Worm (Caenorhabditis elegans) whole organism, young adult: Measurements from ENCODE around the gene cdc-37.
A peak's percentile ranks its signal among the peaks of the same experiment; 100 is the strongest.

Experiments used
- B0035.1 ChIP-seq: sonication (generic microtip); optimal IDR thresholded peaks from 2 replicates; lab custom pipeline; 2016; ENCODE audit warnings: missing genetic modification characterization, mild to moderate bottlenecking, missing compliant biosample characterization, missing genotype, missing genetic modification reagents
- B0336.3 ChIP-seq: fragments of 200-800 bp; sonication (Bioruptor generic); IDR thresholded peaks from 2 replicates; pipeline ENCODE4 v1.3.6; 2022; ENCODE audit warnings: missing genetic modification characterization, missing compliant biosample characterization
- D2030.7 ChIP-seq: fragments of 200-800 bp; sonication (Bioruptor generic); IDR thresholded peaks from 2 replicates; pipeline ENCODE4 v1.3.6; 2022; ENCODE audit warnings: missing genetic modification reagents, missing genetic modification characterization, missing compliant biosample characterization
- F37B4.10 ChIP-seq: fragments of 200-800 bp; sonication (Bioruptor generic); IDR thresholded peaks from 2 replicates; pipeline ENCODE4 v1.3.6; 2022; ENCODE audit warnings: missing genetic modification characterization, missing compliant biosample characterization
- F39B2.1 ChIP-seq: fragments of 200-800 bp; sonication (Bioruptor generic); IDR thresholded peaks from 2 replicates; pipeline ENCODE4 v1.3.6; 2022; ENCODE audit warnings: missing genetic modification reagents, missing genetic modification characterization, missing compliant biosample characterization
- F49E8.2 ChIP-seq: sonication (generic microtip); optimal IDR thresholded peaks from 3 replicates; lab custom pipeline; 2017; ENCODE audit warnings: missing genetic modification characterization, mild to moderate bottlenecking, missing compliant biosample characterization, antibody characterized with exemption, moderate library complexity; ENCODE audit not compliant: insufficient read depth
- F52B5.7 ChIP-seq: sonication (generic microtip); optimal IDR thresholded peaks from 2 replicates; lab custom pipeline; 2016; ENCODE audit warnings: mild to moderate bottlenecking, missing genetic modification characterization, missing compliant biosample characterization
- F57A8.1 ChIP-seq: fragments of 200-800 bp; sonication (Bioruptor generic); optimal IDR thresholded peaks from 2 replicates; lab custom pipeline; 2018; ENCODE audit warnings: mild to moderate bottlenecking, missing genetic modification characterization, moderate library complexity, missing compliant biosample characterization
- T26A5.8 ChIP-seq: sonication (generic microtip); optimal IDR thresholded peaks from 2 replicates; lab custom pipeline; 2016; ENCODE audit warnings: missing genetic modification characterization, missing compliant biosample characterization
- Y79H2A.3 ChIP-seq: fragments of 200-800 bp; sonication (Bioruptor generic); conservative IDR thresholded peaks from 2 replicates; pipeline ENCODE4 v1.3.6; 2022; ENCODE audit warnings: missing genetic modification reagents, missing genetic modification characterization, missing compliant biosample characterization
- Y95B8A.8 ChIP-seq: fragments of 200-800 bp; sonication (Bioruptor generic); IDR thresholded peaks from 2 replicates; pipeline ENCODE4 v1.3.6; 2022; ENCODE audit warnings: missing genetic modification reagents, missing genetic modification characterization, missing compliant biosample characterization
- akir-1 ChIP-seq: fragments of 200-800 bp; sonication (Bioruptor generic); optimal IDR thresholded peaks from 2 replicates; lab custom pipeline; 2018; ENCODE audit warnings: mild to moderate bottlenecking, missing genetic modification characterization, moderate library complexity, missing compliant biosample characterization
- ama-1 ChIP-seq, 3 experiments: fragments of 150-350 bp in 1 of 3; sonication (generic microtip) in 2 of 3; optimal IDR thresholded peaks; 2 replicates each; lab custom pipeline; 2014 to 2018; ENCODE audit warnings: missing biosample characterization in 2 of 3, missing genetic modification characterization in 2 of 3, missing genetic modification reagents in 2 of 3
- aptf-2 ChIP-seq: fragments of 200-800 bp; sonication (Bioruptor generic); conservative IDR thresholded peaks from 2 replicates; pipeline ENCODE4 v1.3.6; 2022; ENCODE audit warnings: missing genetic modification reagents, missing genetic modification characterization, missing compliant biosample characterization
- aptf-3 ChIP-seq: fragments of 200-800 bp; sonication (Bioruptor generic); IDR thresholded peaks from 2 replicates; pipeline ENCODE4 v1.3.6; 2022; ENCODE audit warnings: missing genetic modification characterization, missing compliant biosample characterization
- atf-7 ChIP-seq: sonication (generic microtip); optimal IDR thresholded peaks from 2 replicates; lab custom pipeline; 2017; ENCODE audit warnings: mild to moderate bottlenecking, missing genetic modification characterization, missing compliant biosample characterization
- ccch-3 ChIP-seq: fragments of 200-800 bp; sonication (Bioruptor generic); optimal IDR thresholded peaks from 2 replicates; lab custom pipeline; 2018; ENCODE audit warnings: mild to moderate bottlenecking, missing genetic modification characterization, missing compliant biosample characterization
- ceh-100 ChIP-seq: fragments of 200-800 bp; sonication (Bioruptor generic); IDR thresholded peaks from 2 replicates; pipeline ENCODE4 v1.3.6; 2022; ENCODE audit warnings: missing genetic modification reagents, missing genetic modification characterization, missing compliant biosample characterization
- ceh-58 ChIP-seq: fragments of 200-800 bp; sonication (Bioruptor generic); IDR thresholded peaks from 2 replicates; pipeline ENCODE4 v1.3.6; 2022; ENCODE audit warnings: missing genetic modification characterization, missing compliant biosample characterization
- die-1 ChIP-seq: sonication (generic microtip); optimal IDR thresholded peaks from 2 replicates; lab custom pipeline; 2016; ENCODE audit warnings: missing genotype, mild to moderate bottlenecking, missing genetic modification characterization, missing compliant biosample characterization
- dox-1 ChIP-seq: fragments of 200-800 bp; sonication (Bioruptor generic); IDR thresholded peaks from 2 replicates; pipeline ENCODE4 v1.3.6; 2022; ENCODE audit warnings: missing genetic modification reagents, missing genetic modification characterization, missing compliant biosample characterization
- dpff-1 ChIP-seq: sonication (generic microtip); optimal IDR thresholded peaks from 2 replicates; lab custom pipeline; 2017; ENCODE audit warnings: mild to moderate bottlenecking, missing genetic modification characterization, missing compliant biosample characterization
- egl-18 ChIP-seq: fragments of 200-800 bp; sonication (Bioruptor generic); IDR thresholded peaks from 2 replicates; pipeline ENCODE4 v1.3.6; 2022; ENCODE audit warnings: missing genetic modification reagents, missing genetic modification characterization, missing compliant biosample characterization
- him-1 ChIP-seq: sonication (generic microtip); optimal IDR thresholded peaks from 2 replicates; lab custom pipeline; 2016; ENCODE audit warnings: missing genotype, missing genetic modification reagents, missing genetic modification characterization, missing compliant biosample characterization
- hrde-1 ChIP-seq: sonication (generic microtip); optimal IDR thresholded peaks from 2 replicates; lab custom pipeline; 2016; ENCODE audit warnings: missing genetic modification characterization, mild to moderate bottlenecking, missing compliant biosample characterization, moderate library complexity, missing genotype, missing genetic modification reagents, borderline replicate concordance
- hsf-1 ChIP-seq: fragments of 200-800 bp; sonication (Bioruptor generic); IDR thresholded peaks from 2 replicates; pipeline ENCODE4 v1.3.6; 2022; ENCODE audit warnings: missing genetic modification reagents, missing genetic modification characterization, missing compliant biosample characterization
- lin-35 ChIP-seq, 3 experiments: fragments of 150-350 bp in 2 of 3; sonication (generic microtip) in 1 of 3; optimal IDR thresholded peaks; 2 replicates each; lab custom pipeline; 2014 to 2018; ENCODE audit warnings: missing biosample characterization in 3 of 3, missing genetic modification characterization in 3 of 3, missing genetic modification reagents in 3 of 3
- lin-40 ChIP-seq: sonication (generic microtip); optimal IDR thresholded peaks from 2 replicates; lab custom pipeline; 2016; ENCODE audit warnings: missing genetic modification characterization, mild to moderate bottlenecking, missing compliant biosample characterization, missing genotype, missing genetic modification reagents
- lin-54 ChIP-seq: fragments of 200-800 bp; sonication (Bioruptor generic); optimal IDR thresholded peaks from 2 replicates; lab custom pipeline; 2018; ENCODE audit warnings: mild to moderate bottlenecking, missing genetic modification characterization, missing compliant biosample characterization
- lsl-1 ChIP-seq: fragments of 200-800 bp; sonication (Bioruptor generic); optimal IDR thresholded peaks from 2 replicates; lab custom pipeline; 2018; ENCODE audit warnings: mild to moderate bottlenecking, missing genetic modification characterization, moderate library complexity, missing compliant biosample characterization
- madf-10 ChIP-seq: sonication (generic microtip); optimal IDR thresholded peaks from 2 replicates; lab custom pipeline; 2016; ENCODE audit warnings: mild to moderate bottlenecking, missing genetic modification characterization, missing compliant biosample characterization
- madf-3 ChIP-seq: fragments of 200-800 bp; sonication (Bioruptor generic); IDR thresholded peaks from 2 replicates; pipeline ENCODE4 v1.3.6; 2022; ENCODE audit warnings: missing genetic modification reagents, missing genetic modification characterization, missing compliant biosample characterization
- madf-6 ChIP-seq: fragments of 200-800 bp; sonication (Bioruptor generic); IDR thresholded peaks from 2 replicates; pipeline ENCODE4 v1.3.6; 2022; ENCODE audit warnings: missing genetic modification reagents, missing genetic modification characterization, missing compliant biosample characterization
- mcd-1 ChIP-seq: fragments of 200-800 bp; sonication (Bioruptor generic); IDR thresholded peaks from 2 replicates; pipeline ENCODE4 v1.3.6; 2022; ENCODE audit warnings: missing genetic modification reagents, missing genetic modification characterization, missing compliant biosample characterization
- nfyb-1 ChIP-seq: fragments of 200-800 bp; sonication (Bioruptor generic); IDR thresholded peaks from 2 replicates; pipeline ENCODE4 v1.3.6; 2022; ENCODE audit warnings: missing genetic modification reagents, missing genetic modification characterization, missing compliant biosample characterization
- nhr-80 ChIP-seq: sonication (generic microtip); optimal IDR thresholded peaks from 2 replicates; lab custom pipeline; 2016; ENCODE audit warnings: missing genetic modification characterization, missing compliant biosample characterization
- nhr-90 ChIP-seq: sonication (generic microtip); optimal IDR thresholded peaks from 2 replicates; lab custom pipeline; 2016; ENCODE audit warnings: missing genotype, mild to moderate bottlenecking, missing genetic modification characterization, missing compliant biosample characterization
- repo-1 ChIP-seq: sonication (generic microtip); optimal IDR thresholded peaks from 2 replicates; lab custom pipeline; 2017; ENCODE audit warnings: mild to moderate bottlenecking, missing genetic modification characterization, missing compliant biosample characterization
- rpc-1 ChIP-seq, 2 experiments: fragments of 150-350 bp in 1 of 2; sonication (generic microtip) in 1 of 2; optimal IDR thresholded peaks; 2 replicates each; lab custom pipeline; 2014 to 2018; ENCODE audit warnings: missing biosample characterization in 1 of 2, missing genetic modification characterization in 1 of 2, missing genetic modification reagents in 1 of 2, missing genotype in 1 of 2
- snpc-1.1 ChIP-seq: sonication (generic microtip); optimal IDR thresholded peaks from 2 replicates; lab custom pipeline; 2017; ENCODE audit warnings: missing genetic modification characterization, mild to moderate bottlenecking, missing compliant biosample characterization, antibody characterized with exemption, moderate library complexity, missing genotype, missing genetic modification reagents; ENCODE audit not compliant: insufficient read depth
- snpc-1.3 ChIP-seq: sonication (generic microtip); optimal IDR thresholded peaks from 2 replicates; lab custom pipeline; 2017; ENCODE audit warnings: missing genetic modification characterization, mild to moderate bottlenecking, missing compliant biosample characterization, antibody characterized with exemption, moderate library complexity, missing genotype, missing genetic modification reagents; ENCODE audit not compliant: insufficient read depth
- snpc-3.4 ChIP-seq: sonication (generic microtip); optimal IDR thresholded peaks from 2 replicates; lab custom pipeline; 2017; ENCODE audit warnings: missing genetic modification characterization, mild to moderate bottlenecking, missing compliant biosample characterization, antibody characterized with exemption, moderate library complexity, missing genotype, missing genetic modification reagents
- xnd-1 ChIP-seq: sonication (generic microtip); optimal IDR thresholded peaks from 2 replicates; lab custom pipeline; 2016; ENCODE audit warnings: missing genotype, missing genetic modification reagents, missing genetic modification characterization, missing compliant biosample characterization
- zim-3 ChIP-seq: sonication (generic microtip); optimal IDR thresholded peaks from 2 replicates; lab custom pipeline; 2017; ENCODE audit warnings: mild to moderate bottlenecking, missing genetic modification characterization, moderate library complexity, missing compliant biosample characterization
- ztf-18 ChIP-seq: sonication (generic microtip); optimal IDR thresholded peaks from 2 replicates; lab custom pipeline; 2016; ENCODE audit warnings: missing genotype, mild to moderate bottlenecking, missing genetic modification characterization, missing compliant biosample characterization
- ztf-25 ChIP-seq: fragments of 200-800 bp; sonication (Bioruptor generic); IDR thresholded peaks from 2 replicates; pipeline ENCODE4 v1.3.6; 2022; ENCODE audit warnings: missing genetic modification reagents, missing genetic modification characterization, missing compliant biosample characterization

Gene cdc-37

ce11 chrII:581983-582382, 1.6 kb upstream of the cdc-37 start (continued):
- TF ChIP-seq rpc-1 (optimal IDR thresholded peaks at IDR 0.05; lab: Kevin White, UChicago): no peak
- TF ChIP-seq rpc-1 (tag; optimal IDR thresholded peaks at IDR 0.05; lab: Kevin White, UChicago): no peak
- no peak for TF ChIP-seq T26A5.8 (tag; lab: Kevin White, UChicago)
- TF ChIP-seq lin-40 (tag; lab: Kevin White, UChicago): no peak
- peak; percentile 34 for TF ChIP-seq F49E8.2 (tag; lab: Kevin White, UChicago)
- peak; percentile 45; the same call in 1 of the 2 replicates for TF ChIP-seq hsf-1 (GFP tag; lab: Robert Waterston, UW)
- TF ChIP-seq lin-35 (GFP tag; optimal IDR thresholded peaks at IDR 0.05; lab: Kevin White, UChicago): no peak
- no peak for TF ChIP-seq snpc-1.3 (tag; lab: Kevin White, UChicago)
- no peak for TF ChIP-seq F57A8.1
- TF ChIP-seq ccch-3 (GFP tag; lab: Kevin White, UChicago): no peak
- TF ChIP-seq nhr-80: no peak
- TF ChIP-seq dpff-1 (tag; lab: Kevin White, UChicago): no peak
- TF ChIP-seq repo-1: no peak
- TF ChIP-seq ceh-58 (GFP tag; lab: Robert Waterston, UW): no peak
- peak; percentile 30 for TF ChIP-seq lin-54
- TF ChIP-seq F52B5.7 (tag; lab: Kevin White, UChicago): peak; percentile 59
- no peak for TF ChIP-seq madf-10 (tag; lab: Kevin White, UChicago)
- peak; percentile 32; the same call in 1 of the 2 replicates for TF ChIP-seq D2030.7
- TF ChIP-seq xnd-1: peak; percentile 9
- no peak for TF ChIP-seq die-1 (tag; lab: Kevin White, UChicago)
- no peak for TF ChIP-seq nfyb-1
- TF ChIP-seq Y95B8A.8: no peak
- 0 out of 2 replicates have a peak, but pooled peaks have one; percentile 57 for TF ChIP-seq F39B2.1 (GFP tag; lab: Robert Waterston, UW)
- TF ChIP-seq ceh-100: no peak
- TF ChIP-seq F37B4.10: no peak
- peak; percentile 25 for TF ChIP-seq snpc-3.4 (tag; lab: Kevin White, UChicago)
- TF ChIP-seq ama-1 (optimal IDR thresholded peaks at IDR 0.05; lab: Kevin White, UChicago): no peak
- no peak for TF ChIP-seq ama-1 (GFP tag; optimal IDR thresholded peaks at IDR 0.05; lab: Kevin White, UChicago)
- TF ChIP-seq lsl-1 (GFP tag; lab: Kevin White, UChicago): peak; percentile 1
- 0 out of 2 replicates have a peak, but pooled peaks have one; percentile 7 for TF ChIP-seq Y79H2A.3
- TF ChIP-seq ztf-25 (GFP tag; lab: Robert Waterston, UW): 0 out of 2 replicates have a peak, but pooled peaks have one; percentile 8
- peak; percentile 63 for TF ChIP-seq madf-6 (GFP tag; lab: Robert Waterston, UW)
- no peak for TF ChIP-seq madf-3 (GFP tag; lab: Robert Waterston, UW)
- no peak for TF ChIP-seq B0035.1 (tag; lab: Kevin White, UChicago)
- TF ChIP-seq atf-7 (tag; lab: Kevin White, UChicago): no peak
- no peak for TF ChIP-seq snpc-1.1
- TF ChIP-seq B0336.3 (GFP tag; lab: Robert Waterston, UW): peak; percentile 63
- TF ChIP-seq nhr-90: no peak
- no peak for TF ChIP-seq egl-18 (GFP tag; lab: Robert Waterston, UW)
- TF ChIP-seq aptf-2 (GFP tag; lab: Robert Waterston, UW): no peak
- TF ChIP-seq hrde-1: peak; percentile 3
- TF ChIP-seq zim-3 (tag; lab: Kevin White, UChicago): no peak
- no peak for TF ChIP-seq akir-1 (GFP tag; lab: Kevin White, UChicago)
- no peak for TF ChIP-seq aptf-3
- TF ChIP-seq him-1 (tag; lab: Kevin White, UChicago): no peak
- TF ChIP-seq dox-1: no peak
- no peak for TF ChIP-seq mcd-1 (GFP tag; lab: Robert Waterston, UW)
- no peak for TF ChIP-seq ztf-18 (tag; lab: Kevin White, UChicago)
